Fruit fly (Drosophila melanogaster) whole organism, pupa: ENCODE data around the gene CG14659.

Experiments
- CG10348 ChIP-seq: fragments of 200-800 bp; sonication (Bioruptor generic); IDR thresholded peaks from 2 replicates; pipeline ENCODE4 v1.3.6; 2022; ENCODE audit warnings: missing biosample characterization, missing genetic modification characterization
- CG12605 ChIP-seq: fragments of 200-800 bp; sonication (Bioruptor generic); IDR thresholded peaks from 2 replicates; pipeline ENCODE4 v1.3.6; 2022; ENCODE audit warnings: missing biosample characterization, missing genetic modification characterization
- CG13204 ChIP-seq: fragments of 200-800 bp; sonication (Bioruptor generic); optimal IDR thresholded peaks from 2 replicates; lab custom pipeline; 2018; ENCODE audit warnings: missing biosample characterization, mild to moderate bottlenecking, missing genetic modification characterization, moderate library complexity
- CG14655 ChIP-seq: fragments of 200-800 bp; sonication (Bioruptor generic); optimal IDR thresholded peaks from 3 replicates; lab custom pipeline; 2017; ENCODE audit warnings: mild to moderate bottlenecking, missing biosample characterization, missing genetic modification reagents, missing genetic modification characterization
- CG15710 ChIP-seq: fragments of 200-800 bp; sonication (Bioruptor generic); optimal IDR thresholded peaks from 2 replicates; lab custom pipeline; 2018; ENCODE audit warnings: missing biosample characterization, mild to moderate bottlenecking, missing genetic modification characterization, moderate library complexity
- CG17806 ChIP-seq: fragments of 200-800 bp; sonication (Bioruptor generic); optimal IDR thresholded peaks from 2 replicates; lab custom pipeline; 2018; ENCODE audit warnings: missing biosample characterization, mild to moderate bottlenecking, missing genetic modification characterization, moderate library complexity
- CG32121 ChIP-seq: fragments of 200-800 bp; sonication (Bioruptor generic); IDR thresholded peaks from 2 replicates; pipeline ENCODE4 v1.3.6; 2022; ENCODE audit warnings: missing biosample characterization, missing genetic modification characterization
- CG34367 ChIP-seq: fragments of 200-800 bp; sonication (Bioruptor generic); optimal IDR thresholded peaks from 2 replicates; lab custom pipeline; 2018; ENCODE audit warnings: missing biosample characterization, mild to moderate bottlenecking, missing genetic modification characterization
- CG4496 ChIP-seq: fragments of 200-800 bp; sonication (Bioruptor generic); IDR thresholded peaks from 3 replicates; pipeline ENCODE4 v1.3.6; 2022; ENCODE audit warnings: missing biosample characterization, missing genetic modification characterization
- CG8159 ChIP-seq: fragments of 200-800 bp; sonication (Bioruptor generic); optimal IDR thresholded peaks from 3 replicates; lab custom pipeline; 2018; ENCODE audit warnings: missing biosample characterization, mild to moderate bottlenecking, missing genetic modification characterization, moderate library complexity
- CG8301 ChIP-seq: fragments of 200-800 bp; sonication (Bioruptor generic); optimal IDR thresholded peaks from 2 replicates; lab custom pipeline; 2018; ENCODE audit warnings: missing biosample characterization, mild to moderate bottlenecking, missing genetic modification characterization
- CG9948 ChIP-seq: fragments of 200-800 bp; sonication (Bioruptor generic); optimal IDR thresholded peaks from 2 replicates; lab custom pipeline; 2018; ENCODE audit warnings: missing biosample characterization, mild to moderate bottlenecking, missing genetic modification characterization, moderate library complexity
- D1 ChIP-seq: fragments of 200-800 bp; sonication (Bioruptor generic); optimal IDR thresholded peaks from 2 replicates; lab custom pipeline; 2018; ENCODE audit warnings: missing biosample characterization, mild to moderate bottlenecking, missing genetic modification characterization, moderate library complexity
- EcR ChIP-seq: fragments of 200-800 bp; sonication (Bioruptor generic); optimal IDR thresholded peaks from 3 replicates; lab custom pipeline; 2019; ENCODE audit warnings: missing biosample characterization, missing genetic modification characterization, mild to moderate bottlenecking, moderate library complexity, missing genetic modification reagents
- Ets98B ChIP-seq: fragments of 200-800 bp; sonication (Bioruptor generic); IDR thresholded peaks from 2 replicates; pipeline ENCODE4 v1.3.6; 2022; ENCODE audit warnings: missing biosample characterization, missing genetic modification characterization
- Pif1A ChIP-seq: fragments of 200-800 bp; sonication (Bioruptor generic); optimal IDR thresholded peaks from 3 replicates; lab custom pipeline; 2016; ENCODE audit warnings: missing biosample characterization, missing genetic modification characterization
- Pif1B ChIP-seq: fragments of 200-800 bp; sonication (Bioruptor generic); optimal IDR thresholded peaks from 3 replicates; lab custom pipeline; 2016; ENCODE audit warnings: missing biosample characterization, missing genetic modification characterization
- Snoo ChIP-seq: fragments of 200-800 bp; sonication (Bioruptor generic); optimal IDR thresholded peaks from 3 replicates; lab custom pipeline; 2017; ENCODE audit warnings: missing biosample characterization, mild to moderate bottlenecking, missing genetic modification characterization, inconsistent platforms
- fd96Ca ChIP-seq: fragments of 200-800 bp; sonication (Bioruptor generic); IDR thresholded peaks from 3 replicates; pipeline ENCODE4 v1.3.6; 2022; ENCODE audit warnings: missing biosample characterization, missing genetic modification characterization
- gl ChIP-seq: fragments of 200-800 bp; sonication (Bioruptor generic); optimal IDR thresholded peaks from 2 replicates; lab custom pipeline; 2018; ENCODE audit warnings: missing biosample characterization, mild to moderate bottlenecking, missing genetic modification characterization
- rn ChIP-seq: fragments of 200-800 bp; sonication (Bioruptor generic); IDR thresholded peaks from 2 replicates; pipeline ENCODE4 v1.3.6; 2022; ENCODE audit warnings: missing biosample characterization, missing genetic modification characterization

Gene CG14659

dm6 chr3R:4813172-4813716, 17.9 kb downstream of the CG14659 start:
- peak; percentile 34 for TF ChIP-seq CG15710
- no peak for TF ChIP-seq CG13204 (GFP tag; lab: Kevin White, UChicago)
- TF ChIP-seq Pif1A (GFP tag; lab: Kevin White, UChicago) = no peak
- peak; percentile 34; the same call in 1 of the 2 replicates for TF ChIP-seq CG32121 (GFP tag; lab: Robert Waterston, UW)
- peak; percentile 14; the same call in 1 of the 2 replicates for TF ChIP-seq CG12605 (GFP tag; lab: Robert Waterston, UW)
- TF ChIP-seq CG17806 (tag; lab: Kevin White, UChicago) = no peak
- no peak for TF ChIP-seq CG14655
- peak; percentile 76 for TF ChIP-seq EcR (GFP tag; lab: Kevin White, UChicago)
- TF ChIP-seq CG8159 (tag; lab: Kevin White, UChicago) = no peak
- no peak for TF ChIP-seq D1 (tag; lab: Kevin White, UChicago)
- TF ChIP-seq gl (tag; lab: Kevin White, UChicago) = peak; percentile 33
- peak; percentile 62; the same call in 2 of the 3 replicates for TF ChIP-seq fd96Ca
- peak; percentile 26; the same call in 1 of the 2 replicates for TF ChIP-seq Ets98B (GFP tag; lab: Robert Waterston, UW)
- peak; percentile 9 for TF ChIP-seq CG34367
- TF ChIP-seq CG8301 (tag; lab: Kevin White, UChicago) = no peak
- TF ChIP-seq rn (GFP tag; lab: Robert Waterston, UW) = no peak
- peak; percentile 11 for TF ChIP-seq Snoo (tag; lab: Kevin White, UChicago)
- TF ChIP-seq CG4496 (GFP tag; lab: Robert Waterston, UW) = 0 out of 3 replicates have a peak, but pooled peaks have one; percentile 40
- TF ChIP-seq CG9948 (tag; lab: Kevin White, UChicago) = no peak

- no peak for TF ChIP-seq CG9948 (tag; lab: Kevin White, UChicago)
- 0 out of 2 replicates have a peak, but pooled peaks have one; percentile 14 for TF ChIP-seq CG12605 (GFP tag; lab: Robert Waterston, UW)
- no peak for TF ChIP-seq CG14655
- TF ChIP-seq EcR (GFP tag; lab: Kevin White, UChicago) = peak; percentile 27
- TF ChIP-seq CG13204 (GFP tag; lab: Kevin White, UChicago) = no peak
- 0 out of 3 replicates have a peak, but pooled peaks have one; percentile 36 for TF ChIP-seq fd96Ca
- no peak for TF ChIP-seq CG4496 (GFP tag; lab: Robert Waterston, UW)
- TF ChIP-seq CG10348 (GFP tag; lab: Robert Waterston, UW) = no peak
- no peak for TF ChIP-seq Snoo (tag; lab: Kevin White, UChicago)
Measured at dm6 chr3R:4811936-4812534, 19.1 kb downstream of the CG14659 start, which contains the start of the genes Hus1-like and ctrip. TSS of gene Hus1-like (minus strand) at chr3R:4812096. TSS of gene ctrip (minus strand) at chr3R:4812096.

- TF ChIP-seq CG12605 (GFP tag; lab: Robert Waterston, UW) (no peak), CG34367 (no peak)
Measured at dm6 chr3R:4811124-4811935, 19.8 kb downstream of the CG14659 start, which contains the start of gene Gmppb. TSS of gene Gmppb (plus strand) at chr3R:4811444.

dm6 chr3R:4809944-4810653, 21.0 kb downstream of the CG14659 start:
- no peak for TF ChIP-seq CG8301 (tag; lab: Kevin White, UChicago)
- TF ChIP-seq D1 (tag; lab: Kevin White, UChicago) = no peak
- peak; percentile 20 for TF ChIP-seq Pif1A (GFP tag; lab: Kevin White, UChicago)
- no peak for TF ChIP-seq CG10348 (GFP tag; lab: Robert Waterston, UW)
- no peak for TF ChIP-seq CG8159 (tag; lab: Kevin White, UChicago)
- TF ChIP-seq CG4496 (GFP tag; lab: Robert Waterston, UW) = peak; percentile 80
- no peak for TF ChIP-seq CG9948 (tag; lab: Kevin White, UChicago)
- no peak for TF ChIP-seq Ets98B (GFP tag; lab: Robert Waterston, UW)
- peak; percentile 20 for TF ChIP-seq Pif1B (GFP tag; lab: Kevin White, UChicago)
- peak; percentile 99 for TF ChIP-seq EcR (GFP tag; lab: Kevin White, UChicago)
- TF ChIP-seq fd96Ca = peak; percentile 62; the same call in 1 of the 3 replicates
- peak; percentile 26 for TF ChIP-seq CG17806 (tag; lab: Kevin White, UChicago)
- peak; percentile 76 for TF ChIP-seq CG13204 (GFP tag; lab: Kevin White, UChicago)
- TF ChIP-seq CG12605 (GFP tag; lab: Robert Waterston, UW) = no peak
- no peak for TF ChIP-seq CG34367
- TF ChIP-seq CG15710 = peak; percentile 29
- no peak for TF ChIP-seq CG14655
- no peak for TF ChIP-seq Snoo (tag; lab: Kevin White, UChicago)
- peak; percentile 70 for TF ChIP-seq gl (tag; lab: Kevin White, UChicago)
- no peak for TF ChIP-seq rn (GFP tag; lab: Robert Waterston, UW)
- TF ChIP-seq CG32121 (GFP tag; lab: Robert Waterston, UW) = no peak

dm6 chr3R:4807582-4807981, 23.5 kb downstream of the CG14659 start:
- no peak for TF ChIP-seq CG8301 (tag; lab: Kevin White, UChicago)
- no peak for TF ChIP-seq CG34367
- TF ChIP-seq EcR (GFP tag; lab: Kevin White, UChicago) = peak; percentile 73
